Worm (Caenorhabditis elegans): ENCODE results near the gene F59B10.3.

- TF ChIP-seq nhr-11 (tag; optimal IDR thresholded peaks at IDR 0.05) (no peak), unc-62 (GFP tag; optimal IDR thresholded peaks at IDR 0.05) (no peak), ceh-82 (tag; optimal IDR thresholded peaks at IDR 0.05) (no peak)
Observed at ce11 chrII:10553377-10554045, 43.2 kb downstream of the F59B10.3 start.

Data from whole organism, L2 larva.